Fruit fly (Drosophila melanogaster): ENCODE data around the gene bdwf.

The bdwf gene

dm6 chr3R:17020956-17021355, 22.0 kb downstream of the bdwf start, which contains the start of gene Adsl (continued):
- TF ChIP-seq en (GFP tag; optimal IDR thresholded peaks at IDR 0.05) (peak; percentile 39), jumu (GFP tag; optimal IDR thresholded peaks at IDR 0.05) (no peak), trh (GFP tag; optimal IDR thresholded peaks at IDR 0.05) (peak; percentile 3), lov (optimal IDR thresholded peaks at IDR 0.05) (no peak), lov (GFP tag; IDR thresholded peaks at IDR 0.05) (peak; percentile 77; the same call in 2 of the 3 replicates), CG10147 (GFP tag; optimal IDR thresholded peaks at IDR 0.05) (no peak), CG43689 (GFP tag; IDR thresholded peaks at IDR 0.05) (no peak), CG12104 (GFP tag; optimal IDR thresholded peaks at IDR 0.05) (peak; percentile 19), gt (GFP tag; IDR thresholded peaks at IDR 0.05) (no peak), chif (GFP tag; optimal IDR thresholded peaks at IDR 0.05) (peak in 1 of 2 experiments; percentile 26), otp (GFP tag; IDR thresholded peaks at IDR 0.05) (peak; percentile 68; the same call in 2 of the 3 replicates), grn (GFP tag; optimal IDR thresholded peaks at IDR 0.05) (peak; percentile 43), dmrt11E (tag; optimal IDR thresholded peaks at IDR 0.05) (peak; percentile 69), bcd (GFP tag; optimal IDR thresholded peaks at IDR 0.05) (peak; percentile 75), MESR4 (GFP tag; optimal IDR thresholded peaks at IDR 0.05) (peak; percentile 78), Doc2 (GFP tag; IDR thresholded peaks at IDR 0.05) (no peak), CG32767 (GFP tag; IDR thresholded peaks at IDR 0.05) (peak; percentile 35; the same call in 1 of the 2 replicates), cad (GFP tag; optimal IDR thresholded peaks at IDR 0.05) (no peak), tgo (GFP tag; IDR thresholded peaks at IDR 0.05) (peak; percentile 19; the same call in 1 of the 3 replicates), Bdp1 (GFP tag; optimal IDR thresholded peaks at IDR 0.05) (no peak), CG14441 (GFP tag; IDR thresholded peaks at IDR 0.05) (no peak), CG9727 (GFP tag; optimal IDR thresholded peaks at IDR 0.05) (peak; percentile 82), CG4424 (GFP tag; optimal IDR thresholded peaks at IDR 0.05) (peak; percentile 74), CG30403 (GFP tag; optimal IDR thresholded peaks at IDR 0.05) (peak; percentile 42), CG4328 (GFP tag; optimal IDR thresholded peaks at IDR 0.05) (peak; percentile 50), crp (GFP tag; optimal IDR thresholded peaks at IDR 0.05) (peak in 1 of 2 experiments; percentile 69), CG10431 (GFP tag; optimal IDR thresholded peaks at IDR 0.05) (no peak), sob (GFP tag; IDR thresholded peaks at IDR 0.05) (peak; percentile 60; the same call in 1 of the 2 replicates), gfzf (GFP tag; optimal IDR thresholded peaks at IDR 0.05) (peak; percentile 78), pho (GFP tag; optimal IDR thresholded peaks at IDR 0.05) (no peak), dimm (GFP tag; IDR thresholded peaks at IDR 0.05) (no peak), D19A (tag; optimal IDR thresholded peaks at IDR 0.05) (no peak), Spps (tag; optimal IDR thresholded peaks at IDR 0.05) (peak; percentile 67), CG4282 (GFP tag; optimal IDR thresholded peaks at IDR 0.05) (no peak), CG4707 (GFP tag; optimal IDR thresholded peaks at IDR 0.05) (peak; percentile 75), CkIIα-i1 (GFP tag; IDR thresholded peaks at IDR 0.05) (no peak), bowl (GFP tag; IDR thresholded peaks at IDR 0.05) (no peak), BtbVII (GFP tag; optimal IDR thresholded peaks at IDR 0.05) (peak; percentile 76), CG11696 (GFP tag; IDR thresholded peaks at IDR 0.05) (no peak), lola (GFP tag; optimal IDR thresholded peaks at IDR 0.05) (no peak), CG7963 (GFP tag; IDR thresholded peaks at IDR 0.05; ENCODE audit: partially characterized antibody) (no peak), pb (GFP tag; optimal IDR thresholded peaks at IDR 0.05) (peak; percentile 11), CG17385 (GFP tag; optimal IDR thresholded peaks at IDR 0.05) (peak; percentile 74), Deaf1 (tag; optimal IDR thresholded peaks at IDR 0.05) (no peak), chm (GFP tag; IDR thresholded peaks at IDR 0.05) (no peak), toy (GFP tag; IDR thresholded peaks at IDR 0.05) (0 out of 2 replicates have a peak, but pooled peaks have one; percentile 16), wek (GFP tag; optimal IDR thresholded peaks at IDR 0.05) (peak; percentile 76), CG2129 (GFP tag; IDR thresholded peaks at IDR 0.05; ENCODE audit: partially characterized antibody) (no peak), Chrac-16 (GFP tag; optimal IDR thresholded peaks at IDR 0.05) (peak; percentile 19), usp (GFP tag; optimal IDR thresholded peaks at IDR 0.05) (no peak), CG7372 (GFP tag; IDR thresholded peaks at IDR 0.05) (no peak), CG8765 (GFP tag; IDR thresholded peaks at IDR 0.05) (no peak)
